Worm (Caenorhabditis elegans) whole organism, L4 larva: ENCODE results near the gene F09C6.12.

Experiments used
- ama-1 ChIP-seq: fragments of 150-350 bp; optimal IDR thresholded peaks from 2 replicates; lab custom pipeline; 2014; ENCODE audit warnings: inconsistent platforms, mixed read lengths
- ceh-82 ChIP-seq: sonication (generic microtip); optimal IDR thresholded peaks from 2 replicates; lab custom pipeline; 2017; ENCODE audit warnings: missing biosample characterization, missing genetic modification characterization
- ces-1 ChIP-seq: fragments of 150-350 bp; sonication (generic microtip); optimal IDR thresholded peaks from 4 replicates; lab custom pipeline; 2014; ENCODE audit warnings: missing biosample characterization, missing genetic modification reagents, missing genetic modification characterization
- lin-38 ChIP-seq: fragments of 200-800 bp; sonication (Bioruptor generic); IDR thresholded peaks from 2 replicates; pipeline ENCODE4 v1.3.6; 2022; ENCODE audit warnings: missing genetic modification reagents, missing genetic modification characterization, missing compliant biosample characterization
- mep-1 ChIP-seq: fragments of 150-350 bp; sonication (generic microtip); optimal IDR thresholded peaks from 3 replicates; lab custom pipeline; 2014; ENCODE audit warnings: missing biosample characterization, missing genetic modification characterization
- nhr-25 ChIP-seq: sonication (generic microtip); optimal IDR thresholded peaks from 2 replicates; lab custom pipeline; 2017; ENCODE audit warnings: missing genetic modification characterization, mild to moderate bottlenecking, missing compliant biosample characterization, antibody characterized with exemption, moderate library complexity, borderline replicate concordance; ENCODE audit not compliant: insufficient read depth
- nhr-77 ChIP-seq: fragments of 150-350 bp; optimal IDR thresholded peaks from 2 replicates; lab custom pipeline; 2014; ENCODE audit warnings: missing biosample characterization, missing genetic modification characterization
- snpc-4 ChIP-seq: fragments of 150-350 bp; optimal IDR thresholded peaks from 2 replicates; lab custom pipeline; 2014; ENCODE audit warnings: missing biosample characterization, missing genetic modification characterization

DNA sequence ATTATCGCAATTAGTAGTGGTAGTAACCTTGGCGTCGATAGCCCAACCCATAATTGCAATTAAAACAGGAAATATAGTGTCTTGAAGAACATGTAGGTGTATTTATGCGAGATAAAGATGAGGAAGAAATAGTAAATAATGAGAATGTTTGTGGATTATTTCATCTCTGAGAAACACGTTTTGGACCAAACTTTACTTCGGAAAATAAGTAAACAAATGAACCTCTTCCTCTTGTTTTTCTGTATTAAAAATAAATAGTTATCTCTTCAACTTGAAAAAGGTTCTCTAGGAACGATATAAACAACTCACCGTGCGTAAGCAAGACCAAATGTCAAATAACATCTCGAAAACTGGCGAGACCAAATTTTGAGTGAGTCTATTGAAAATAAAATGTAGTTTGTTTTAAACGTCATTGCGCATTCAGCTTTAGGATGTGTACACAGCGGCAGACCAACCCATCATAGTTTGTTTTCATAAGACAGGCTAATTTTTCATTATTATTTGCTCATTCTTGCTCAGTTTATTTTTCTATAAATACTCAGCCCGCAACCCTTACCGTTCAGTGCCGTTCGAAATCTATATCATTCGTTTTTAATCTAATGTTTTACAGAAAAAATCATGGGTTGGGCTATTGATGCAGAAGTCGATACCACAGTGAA, at the start of gene F09C6.12, which contains the start of gene F09C6.11:
- TF ChIP-seq nhr-77 (tag; lab: Kevin White, UChicago), result no peak
- no peak for TF ChIP-seq snpc-4 (tag; lab: Kevin White, UChicago)
- TF ChIP-seq mep-1 (tag; lab: Kevin White, UChicago), result no peak
- no peak for TF ChIP-seq ama-1 (lab: Kevin White, UChicago)
- no peak for TF ChIP-seq ceh-82 (tag; lab: Kevin White, UChicago)
- no peak for TF ChIP-seq nhr-25 (tag; lab: Kevin White, UChicago)
- no peak for TF ChIP-seq lin-38 (GFP tag; lab: Robert Waterston, UW)
- TF ChIP-seq ces-1 (GFP tag; lab: Kevin White, UChicago), result no peak
